Worm (Caenorhabditis elegans) whole organism, midembryonic: ENCODE measurements around the gene Y45G5AM.3.
"Not testable (repeated sequence)": the region's sequence is repeated elsewhere in the genome, so short reads cannot be mapped to it uniquely, and the experiment has no call there.

ENCODE experiments used
- T22C8.4 ChIP-seq: fragments of 200-800 bp; sonication (Bioruptor generic); IDR thresholded peaks from 2 replicates; pipeline ENCODE4 v1.3.6; 2022; ENCODE audit warnings: missing genetic modification characterization, missing compliant biosample characterization
- cog-1 ChIP-seq: sonication (generic microtip); optimal IDR thresholded peaks from 2 replicates; lab custom pipeline; 2016; ENCODE audit warnings: missing genetic modification characterization, missing compliant biosample characterization
- flt-1 ChIP-seq: fragments of 200-800 bp; sonication (Bioruptor generic); IDR thresholded peaks from 2 replicates; pipeline ENCODE4 v1.3.6; 2022; ENCODE audit warnings: missing genetic modification characterization, missing compliant biosample characterization
- klf-2 ChIP-seq: fragments of 200-800 bp; sonication (Bioruptor generic); conservative IDR thresholded peaks from 2 replicates; pipeline ENCODE4 v1.3.6; 2022; ENCODE audit warnings: missing genetic modification reagents, missing genetic modification characterization, missing compliant biosample characterization
- med-1 ChIP-seq: sonication (generic microtip); optimal IDR thresholded peaks from 2 replicates; lab custom pipeline; 2017; ENCODE audit warnings: missing genetic modification characterization, mild to moderate bottlenecking, missing compliant biosample characterization, antibody characterized with exemption, missing genetic modification reagents; ENCODE audit not compliant: insufficient read depth
- ref-1 ChIP-seq: fragments of 200-800 bp; sonication (Bioruptor generic); conservative IDR thresholded peaks from 2 replicates; pipeline ENCODE4 v1.3.6; 2022; ENCODE audit warnings: missing genetic modification reagents, missing genetic modification characterization, missing compliant biosample characterization
- tab-1 ChIP-seq: fragments of 200-800 bp; sonication (Bioruptor generic); IDR thresholded peaks from 2 replicates; pipeline ENCODE4 v1.3.6; 2022; ENCODE audit warnings: missing genetic modification characterization, missing compliant biosample characterization
- ztf-23 ChIP-seq: fragments of 200-800 bp; sonication (Bioruptor generic); IDR thresholded peaks from 2 replicates; pipeline ENCODE4 v1.3.6; 2022; ENCODE audit warnings: missing genetic modification reagents, missing genetic modification characterization, missing compliant biosample characterization
- ztf-29 ChIP-seq: fragments of 200-800 bp; sonication (Bioruptor generic); IDR thresholded peaks from 2 replicates; pipeline ENCODE4 v1.3.6; 2022; ENCODE audit warnings: missing genetic modification reagents, missing genetic modification characterization, missing compliant biosample characterization

Y45G5AM.3 gene

DNA sequence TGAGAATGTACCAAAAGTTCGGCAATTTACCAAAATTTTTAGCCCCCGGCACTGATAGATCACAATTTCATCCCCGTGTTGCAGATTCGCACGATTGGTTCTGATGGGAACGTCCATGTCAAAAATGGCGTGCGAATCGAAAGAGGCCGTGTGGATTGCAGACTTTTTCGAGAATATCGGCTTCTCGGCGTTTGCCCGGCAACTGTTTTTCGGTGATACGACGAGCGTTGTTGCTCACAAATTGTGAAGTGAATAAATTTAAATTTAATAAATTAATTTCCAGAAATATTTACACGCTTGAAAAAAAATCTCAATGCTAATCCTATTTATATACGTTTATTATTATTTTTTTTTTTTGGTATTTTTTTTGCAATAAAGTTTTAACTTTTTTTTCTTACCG lies 25.3 kb downstream of the Y45G5AM.3 start:
- no peak for TF ChIP-seq cog-1 (tag; lab: Kevin White, UChicago)
- no peak for TF ChIP-seq ztf-23
- TF ChIP-seq med-1 (GFP tag; lab: Kevin White, UChicago), result no peak
- TF ChIP-seq T22C8.4 (GFP tag; lab: Robert Waterston, UW), result no peak
- no peak for TF ChIP-seq tab-1
- TF ChIP-seq flt-1 (GFP tag; lab: Robert Waterston, UW), result no peak
- no peak for TF ChIP-seq ztf-29 (GFP tag; lab: Robert Waterston, UW)

DNA sequence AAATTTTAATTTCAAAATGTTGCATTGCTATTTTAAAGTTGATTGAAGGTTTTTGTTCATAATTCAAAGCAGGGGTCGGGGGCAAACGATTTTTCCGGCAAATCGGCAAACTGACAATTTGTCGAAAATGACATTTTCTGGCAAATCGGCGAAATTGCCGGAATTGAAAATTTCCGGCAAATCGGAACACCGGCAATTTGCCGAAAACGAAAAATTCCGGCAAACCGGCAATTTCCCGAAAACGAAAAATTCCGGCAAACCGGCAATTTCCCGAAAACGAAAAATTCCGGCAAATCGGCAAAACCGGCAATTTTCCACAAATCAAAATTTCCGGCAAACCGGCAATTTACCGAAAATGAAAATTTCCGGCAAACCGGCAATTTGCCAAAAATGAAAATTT lies 25.9 kb downstream of the Y45G5AM.3 start:
- TF ChIP-seq ztf-29 (GFP tag; lab: Robert Waterston, UW) (no peak), ztf-23 (no peak), ref-1 (GFP tag; lab: Robert Waterston, UW) (no peak)

DNA sequence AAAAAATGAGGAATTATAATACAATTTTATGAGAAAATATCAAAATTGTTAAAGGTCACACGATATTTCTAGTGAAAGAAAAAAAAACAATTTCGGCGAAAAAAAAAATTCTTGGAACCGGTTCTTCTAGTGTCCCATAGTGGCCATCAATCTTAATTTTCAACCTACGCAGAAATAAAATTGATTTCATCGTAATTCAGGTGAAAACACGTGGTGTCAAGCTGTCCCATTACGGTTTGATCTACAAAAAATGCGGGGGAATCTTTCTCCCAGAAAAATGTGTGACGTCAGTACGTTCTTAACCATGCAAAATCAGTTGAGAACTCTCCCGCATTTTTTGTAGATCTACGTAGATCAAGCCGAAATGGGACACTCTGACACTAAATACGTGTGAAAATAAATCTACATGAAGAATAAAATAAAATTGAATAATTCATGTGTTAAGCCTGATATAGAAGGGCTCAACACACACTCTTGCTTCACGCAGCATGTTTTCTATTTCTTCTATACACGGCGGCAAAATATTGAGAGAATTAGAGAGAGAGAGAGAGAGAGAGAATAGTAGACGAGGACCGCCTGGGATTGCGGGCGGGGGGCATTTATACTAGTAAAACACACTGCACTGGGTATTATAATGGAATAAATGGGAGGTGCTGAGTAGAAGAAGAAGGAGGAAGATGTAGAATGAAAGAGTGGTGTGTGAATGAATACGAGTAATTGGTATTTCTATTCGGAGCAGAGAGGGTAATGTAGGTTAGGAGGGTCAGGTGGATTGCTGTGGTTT lies 28.5 kb downstream of the Y45G5AM.3 start:
- peak; percentile 27 for TF ChIP-seq cog-1 (tag; lab: Kevin White, UChicago)
- TF ChIP-seq ztf-29 (GFP tag; lab: Robert Waterston, UW), result no peak

DNA sequence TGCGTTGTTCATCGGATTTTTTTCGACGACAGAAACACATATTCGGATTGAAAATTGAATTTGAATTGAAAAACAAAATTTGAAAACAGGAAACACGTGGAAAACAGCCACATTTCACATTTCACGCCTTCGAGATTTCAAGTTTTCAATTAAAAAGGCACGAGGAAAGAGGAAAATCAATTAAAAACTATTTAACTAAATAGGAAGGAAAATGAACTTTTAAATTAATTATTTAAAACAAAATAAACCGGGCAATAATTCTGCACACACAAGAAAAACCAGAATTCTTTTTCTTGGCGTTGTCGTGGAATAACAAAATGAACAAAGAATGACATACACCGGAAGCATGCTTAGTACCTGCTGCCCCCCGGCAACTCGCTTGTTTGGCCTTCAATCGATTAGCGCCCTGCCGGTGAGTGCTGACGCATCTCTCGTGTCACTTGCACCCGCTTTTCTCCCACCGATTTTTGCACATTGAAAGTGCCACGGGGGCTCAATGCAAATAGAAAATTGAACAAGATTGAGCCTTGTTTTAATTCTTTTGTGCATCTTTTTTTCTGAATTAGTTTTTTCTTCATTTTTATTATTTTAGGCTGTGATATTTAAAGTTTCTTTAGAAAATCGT lies 30.3 kb downstream of the Y45G5AM.3 start, which contains the start of gene Y45G5AM.9:
TSS of gene Y45G5AM.9 (minus strand) at position 51 of the 625 bp plus-strand sequence.
- TF ChIP-seq flt-1 (GFP tag; lab: Robert Waterston, UW), result peak; percentile 79
- TF ChIP-seq klf-2 (GFP tag; lab: Robert Waterston, UW), result 0 out of 2 replicates have a peak, but pooled peaks have one; percentile 62
- peak; percentile 28 for TF ChIP-seq med-1 (GFP tag; lab: Kevin White, UChicago)
- TF ChIP-seq ztf-29 (GFP tag; lab: Robert Waterston, UW), result 0 out of 2 replicates have a peak, but pooled peaks have one; percentile 13
- peak; percentile 73 for TF ChIP-seq tab-1
- peak; percentile 94 for TF ChIP-seq T22C8.4 (GFP tag; lab: Robert Waterston, UW)
- no peak for TF ChIP-seq ref-1 (GFP tag; lab: Robert Waterston, UW)
- TF ChIP-seq ztf-23, result peak; percentile 83
- peak; percentile 81 for TF ChIP-seq cog-1 (tag; lab: Kevin White, UChicago)

DNA sequence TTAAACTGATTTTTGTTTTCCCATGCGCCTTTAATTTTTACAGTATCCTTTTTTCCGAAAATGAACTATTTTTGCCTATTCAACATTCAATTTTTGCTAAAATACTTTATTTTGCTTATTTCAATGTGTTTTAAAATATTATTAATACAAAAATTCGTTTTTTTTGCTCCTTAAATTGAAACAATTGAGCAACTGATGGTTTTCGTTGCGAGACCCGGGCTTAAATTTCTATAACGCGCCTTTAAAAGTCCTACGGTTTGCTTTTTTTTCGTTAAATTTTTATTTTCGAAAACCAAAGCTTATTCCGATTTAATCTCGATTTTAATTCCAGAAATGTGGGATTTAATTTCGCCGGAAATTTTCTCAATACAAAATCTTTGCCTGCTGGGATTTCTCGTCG lies 30.9 kb downstream of the Y45G5AM.3 start, which contains the start of gene algn-5:
TSS of gene algn-5 (plus strand) at position 295 of the 400 bp plus-strand sequence.
- TF ChIP-seq ztf-23 (no peak), cog-1 (tag; lab: Kevin White, UChicago) (no peak)

DNA sequence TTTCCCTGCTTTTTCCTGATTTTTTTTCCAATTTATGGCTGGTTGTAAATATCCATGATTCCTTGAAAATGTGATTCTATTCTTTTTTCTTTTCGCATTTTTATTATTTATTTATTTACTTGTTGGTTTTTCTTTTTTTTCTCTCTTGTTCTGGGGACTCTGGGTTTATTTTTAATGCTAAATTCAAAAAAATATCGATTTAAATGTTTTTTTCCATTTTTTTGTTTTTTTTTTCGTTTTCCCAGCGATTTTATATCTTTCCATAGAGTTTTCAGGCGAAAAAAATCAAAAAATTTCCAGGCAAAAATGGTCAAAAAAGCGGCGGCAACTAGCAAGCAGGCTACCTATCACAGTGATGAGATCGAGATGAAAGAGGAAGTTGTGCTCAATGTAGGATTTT lies 34.8 kb downstream of the Y45G5AM.3 start, which contains the start of gene rpac-40:
TSS of gene rpac-40 (plus strand) at position 301 of the 400 bp plus-strand sequence.
- TF ChIP-seq T22C8.4 (GFP tag; lab: Robert Waterston, UW) (no peak), tab-1 (no peak), klf-2 (GFP tag; lab: Robert Waterston, UW) (no peak), flt-1 (GFP tag; lab: Robert Waterston, UW) (no peak), ztf-29 (GFP tag; lab: Robert Waterston, UW) (no peak), ref-1 (GFP tag; lab: Robert Waterston, UW) (no peak), cog-1 (tag; lab: Kevin White, UChicago) (no peak), med-1 (GFP tag; lab: Kevin White, UChicago) (no peak), ztf-23 (no peak)

DNA sequence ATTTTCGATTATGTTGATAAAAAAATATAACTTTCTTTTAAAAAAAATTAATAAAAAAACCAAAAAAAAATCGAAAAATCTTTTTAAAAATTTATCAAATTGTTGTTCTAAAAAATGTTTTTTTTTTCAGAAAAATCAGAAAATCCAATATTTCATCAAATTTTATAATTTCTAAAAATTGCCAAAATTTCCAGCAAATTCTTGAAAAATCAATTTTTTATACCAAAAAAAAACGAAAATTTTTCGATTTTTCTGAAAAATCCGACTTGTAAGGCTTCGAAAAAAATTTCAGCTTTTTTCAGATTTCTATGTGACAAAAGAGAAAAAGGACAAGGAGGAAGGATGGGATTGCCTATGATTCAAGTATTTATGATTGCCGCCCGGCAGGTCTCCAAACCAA lies 40.1 kb downstream of the Y45G5AM.3 start, which contains the start of gene H43I07.1:
TSS of gene H43I07.1 (plus strand) at position 301 of the 400 bp plus-strand sequence.
- TF ChIP-seq ztf-23, result no peak
- TF ChIP-seq klf-2 (GFP tag; lab: Robert Waterston, UW), result no peak
- no peak for TF ChIP-seq flt-1 (GFP tag; lab: Robert Waterston, UW)
- TF ChIP-seq T22C8.4 (GFP tag; lab: Robert Waterston, UW), result no peak
- TF ChIP-seq med-1 (GFP tag; lab: Kevin White, UChicago), result no peak
- no peak for TF ChIP-seq tab-1
- no peak for TF ChIP-seq cog-1 (tag; lab: Kevin White, UChicago)
- TF ChIP-seq ref-1 (GFP tag; lab: Robert Waterston, UW), result no peak
- TF ChIP-seq ztf-29 (GFP tag; lab: Robert Waterston, UW), result no peak

DNA sequence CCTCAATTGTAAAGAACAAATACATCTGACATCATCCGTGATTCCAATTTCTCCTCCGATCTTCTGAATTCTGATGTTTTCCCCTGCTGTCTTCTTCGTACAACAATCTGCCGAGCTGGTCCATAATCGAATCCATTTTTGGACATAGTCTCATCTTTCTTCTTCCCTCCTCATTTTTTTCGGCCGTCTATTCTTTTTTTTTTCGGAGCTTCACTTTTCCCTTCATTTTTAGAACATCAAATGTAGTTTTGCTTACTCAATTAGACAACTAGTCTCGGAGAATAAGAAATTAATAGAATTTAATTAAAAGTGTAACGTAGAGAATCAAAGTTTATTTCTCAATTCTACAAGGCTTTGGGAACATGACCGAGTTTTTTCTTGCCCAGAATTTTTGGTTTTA lies 47.2 kb downstream of the Y45G5AM.3 start:
- TF ChIP-seq ref-1 (GFP tag; lab: Robert Waterston, UW) (no peak), klf-2 (GFP tag; lab: Robert Waterston, UW) (no peak), T22C8.4 (GFP tag; lab: Robert Waterston, UW) (no peak), ztf-29 (GFP tag; lab: Robert Waterston, UW) (no peak), flt-1 (GFP tag; lab: Robert Waterston, UW) (no peak), cog-1 (tag; lab: Kevin White, UChicago) (no peak), med-1 (GFP tag; lab: Kevin White, UChicago) (no peak), tab-1 (no peak), ztf-23 (no peak)

DNA sequence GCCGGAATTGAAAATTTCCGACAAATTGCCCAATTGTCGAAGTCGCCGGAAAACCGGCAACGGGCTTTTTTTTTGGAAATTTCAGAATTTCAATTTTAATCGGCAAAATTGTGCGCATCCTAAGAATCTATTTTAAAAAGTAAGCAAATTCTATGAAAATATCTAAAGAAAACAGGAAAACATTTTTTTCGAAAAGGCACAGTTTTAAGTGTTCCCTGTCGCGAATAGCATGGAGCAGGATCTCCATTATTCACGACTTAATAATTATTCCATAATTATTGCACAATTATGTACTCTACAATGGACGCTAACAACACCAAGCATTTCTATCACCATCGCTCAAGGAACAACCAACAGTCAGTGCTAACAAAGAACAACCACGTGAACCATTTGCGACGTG lies 51.5 kb downstream of the Y45G5AM.3 start, which contains the start of gene H43I07.4:
TSS of gene H43I07.4 (plus strand) at position 301 of the 400 bp plus-strand sequence.
- not testable (repeated sequence) for TF ChIP-seq T22C8.4 (GFP tag; lab: Robert Waterston, UW); ref-1 (GFP tag; lab: Robert Waterston, UW); med-1 (GFP tag; lab: Kevin White, UChicago)
